Worm (Caenorhabditis elegans) whole organism, young adult: ENCODE data around the gene srb-13.

Experiments used
- aptf-2 ChIP-seq: fragments of 200-800 bp; sonication (Bioruptor generic); conservative IDR thresholded peaks from 2 replicates; pipeline ENCODE4 v1.3.6; 2022; ENCODE audit warnings: missing genetic modification reagents, missing genetic modification characterization, missing compliant biosample characterization
- aptf-3 ChIP-seq: fragments of 200-800 bp; sonication (Bioruptor generic); IDR thresholded peaks from 2 replicates; pipeline ENCODE4 v1.3.6; 2022; ENCODE audit warnings: missing genetic modification characterization, missing compliant biosample characterization
- pha-4 ChIP-seq: fragments of 150-350 bp; sonication (generic microtip); optimal IDR thresholded peaks from 2 replicates; lab custom pipeline; 2014; ENCODE audit warnings: missing biosample characterization, missing genetic modification reagents, missing genetic modification characterization

DNA sequence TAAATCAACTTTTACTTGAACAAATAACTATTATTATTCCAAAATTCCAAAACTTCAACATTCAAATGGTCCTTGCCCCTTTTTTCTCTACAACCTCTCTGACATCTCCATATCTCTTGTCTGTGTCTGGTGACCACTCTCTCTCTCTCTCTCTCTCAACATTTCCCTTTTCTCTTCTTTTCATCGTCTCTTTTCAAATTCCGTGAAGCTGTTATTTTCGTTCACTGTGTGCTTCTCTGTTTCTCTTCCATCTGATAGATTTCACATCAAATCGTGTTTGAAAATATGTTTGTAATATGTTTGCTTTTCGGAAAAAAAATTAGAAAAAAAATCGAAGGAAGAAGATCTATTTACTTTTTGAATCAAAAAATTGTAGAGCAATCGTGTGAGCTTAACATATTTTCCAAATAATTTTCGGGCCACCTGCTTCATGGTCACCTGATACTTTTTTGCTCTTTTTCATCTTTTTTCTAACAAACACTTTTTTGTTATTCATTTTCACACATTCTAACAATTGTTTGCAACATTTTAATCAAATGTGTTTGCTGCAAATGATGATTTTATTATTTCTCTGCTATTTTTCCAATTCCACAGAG is 43.7 kb upstream of the srb-13 start:
- TF ChIP-seq aptf-3 (GFP tag; lab: Robert Waterston, UW), result no peak
- TF ChIP-seq pha-4 (tag; lab: Kevin White, UChicago), result no peak
- TF ChIP-seq aptf-2, result no peak
